Worm (Caenorhabditis elegans): Measurements from ENCODE around the gene tbc-11.

- no peak for TF ChIP-seq hnd-1 (tag; optimal IDR thresholded peaks at IDR 0.05)
- no peak for TF ChIP-seq ama-1 (optimal IDR thresholded peaks at IDR 0.05)
- no peak for TF ChIP-seq flt-1 (GFP tag; IDR thresholded peaks at IDR 0.05)
- no peak for TF ChIP-seq ets-7 (tag; optimal IDR thresholded peaks at IDR 0.05)
- no peak for TF ChIP-seq pes-1 (GFP tag; IDR thresholded peaks at IDR 0.05)
- TF ChIP-seq ceh-36 (tag; optimal IDR thresholded peaks at IDR 0.05) = no peak
- no peak for TF ChIP-seq aly-1 (tag; optimal IDR thresholded peaks at IDR 0.05)
- no peak for TF ChIP-seq sea-1 (GFP tag; conservative IDR thresholded peaks at IDR 0.05)
- TF ChIP-seq F13C5.2 (tag; optimal IDR thresholded peaks at IDR 0.05) = no peak
- no peak for TF ChIP-seq ceh-13 (GFP tag; optimal IDR thresholded peaks at IDR 0.05)
- no peak for TF ChIP-seq B0310.2 (tag; optimal IDR thresholded peaks at IDR 0.05)
- no peak for TF ChIP-seq hmg-4 (GFP tag; optimal IDR thresholded peaks at IDR 0.05)
- TF ChIP-seq scrt-1 (GFP tag; IDR thresholded peaks at IDR 0.05) = no peak
- TF ChIP-seq tra-4 (tag; optimal IDR thresholded peaks at IDR 0.05) = no peak
These were observed 25.7 kb downstream of the tbc-11 start, which contains the start of gene arr-1 for ce11 chrX:950482-950881.

Measured in whole organism, early embryonic.